Fruit fly (Drosophila melanogaster) whole organism, embryonic: ENCODE data around the gene CG42819.

Experiments
- CG10654 ChIP-seq: fragments of 200-800 bp; sonication (Bioruptor generic); optimal IDR thresholded peaks from 2 replicates; lab custom pipeline; 2016; ENCODE audit warnings: missing biosample characterization, missing genetic modification characterization
- CG11695 ChIP-seq: fragments of 200-800 bp; sonication (Bioruptor generic); IDR thresholded peaks from 3 replicates; pipeline ENCODE4 v1.3.6; 2022; ENCODE audit warnings: missing biosample characterization, missing genetic modification characterization
- CG12104 ChIP-seq: fragments of 200-800 bp; sonication (Bioruptor generic); optimal IDR thresholded peaks from 3 replicates; lab custom pipeline; 2016; ENCODE audit warnings: missing biosample characterization, missing genetic modification characterization
- CG12299 ChIP-seq: fragments of 200-800 bp; sonication (Bioruptor generic); optimal IDR thresholded peaks from 2 replicates; lab custom pipeline; 2018; ENCODE audit warnings: missing biosample characterization, mild to moderate bottlenecking, missing genetic modification characterization
- CG13424 ChIP-seq: fragments of 200-800 bp; sonication (Bioruptor generic); optimal IDR thresholded peaks from 2 replicates; lab custom pipeline; 2019; ENCODE audit warnings: missing biosample characterization, mild to moderate bottlenecking, missing genetic modification characterization, moderate library complexity
- CG13624 ChIP-seq: fragments of 200-800 bp; sonication (Bioruptor generic); optimal IDR thresholded peaks from 2 replicates; lab custom pipeline; 2016; ENCODE audit warnings: missing biosample characterization, missing genetic modification characterization
- CG13894 ChIP-seq: fragments of 200-800 bp; sonication (Bioruptor generic); optimal IDR thresholded peaks from 3 replicates; lab custom pipeline; 2018; ENCODE audit warnings: missing biosample characterization, mild to moderate bottlenecking, missing genetic modification characterization, moderate library complexity
- CG16815 ChIP-seq: fragments of 200-800 bp; sonication (Bioruptor generic); optimal IDR thresholded peaks from 3 replicates; lab custom pipeline; 2017; ENCODE audit warnings: missing biosample characterization, mild to moderate bottlenecking, missing genetic modification characterization
- CG17328 ChIP-seq: fragments of 200-800 bp; sonication (Bioruptor generic); IDR thresholded peaks from 2 replicates; pipeline ENCODE4 v1.3.6; 2022; ENCODE audit warnings: missing biosample characterization, missing genetic modification characterization
- CG17802 ChIP-seq: fragments of 200-800 bp; sonication (Bioruptor generic); optimal IDR thresholded peaks from 2 replicates; lab custom pipeline; 2018; ENCODE audit warnings: missing biosample characterization, mild to moderate bottlenecking, missing genetic modification characterization, moderate library complexity
- CG42726 ChIP-seq: fragments of 200-800 bp; sonication (Bioruptor generic); IDR thresholded peaks from 2 replicates; pipeline ENCODE4 v1.3.6; 2022; ENCODE audit warnings: missing biosample characterization, missing genetic modification characterization; ENCODE audit not compliant: partially characterized antibody
- CkIIα-i1 ChIP-seq: fragments of 200-800 bp; sonication (Bioruptor generic); IDR thresholded peaks from 2 replicates; pipeline ENCODE4 v1.3.6; 2022; ENCODE audit warnings: missing biosample characterization, missing genetic modification characterization
- Dad ChIP-seq: fragments of 200-800 bp; sonication (Bioruptor generic); optimal IDR thresholded peaks from 3 replicates; lab custom pipeline; 2016; ENCODE audit warnings: missing biosample characterization, missing genetic modification characterization
- Fer1 ChIP-seq: fragments of 200-800 bp; sonication (Bioruptor generic); optimal IDR thresholded peaks from 2 replicates; lab custom pipeline; 2017; ENCODE audit warnings: missing biosample characterization, mild to moderate bottlenecking, missing genetic modification characterization
- HHEX ChIP-seq: fragments of 200-800 bp; sonication (Bioruptor generic); optimal IDR thresholded peaks from 3 replicates; lab custom pipeline; 2017; ENCODE audit warnings: missing biosample characterization, mild to moderate bottlenecking, missing genetic modification characterization, missing genetic modification reagents
- Hr51 ChIP-seq, 2 experiments: fragments of 200-800 bp; sonication (Bioruptor generic); optimal IDR thresholded peaks; 2 replicates in 1 of 2; 3 replicates in 1 of 2; lab custom pipeline; 2016 to 2018; ENCODE audit warnings: missing biosample characterization in 2 of 2, missing genetic modification characterization in 2 of 2, mild to moderate bottlenecking in 1 of 2, moderate library complexity in 1 of 2
- Jarid2 ChIP-seq: fragments of 200-800 bp; sonication (Bioruptor generic); optimal IDR thresholded peaks from 3 replicates; lab custom pipeline; 2017; ENCODE audit warnings: mild to moderate bottlenecking, missing biosample characterization, missing genetic modification reagents, missing genetic modification characterization
- Kr ChIP-seq: fragments of 200-800 bp; sonication (Bioruptor generic); optimal IDR thresholded peaks from 2 replicates; lab custom pipeline; 2017; ENCODE audit warnings: missing biosample characterization, mild to moderate bottlenecking, missing genetic modification characterization
- MTF-1 ChIP-seq: fragments of 200-800 bp; sonication (Bioruptor generic); optimal IDR thresholded peaks from 2 replicates; lab custom pipeline; 2018; ENCODE audit warnings: missing biosample characterization, mild to moderate bottlenecking, missing genetic modification characterization, borderline replicate concordance
- Meics ChIP-seq: fragments of 200-800 bp; sonication (Bioruptor generic); optimal IDR thresholded peaks from 2 replicates; lab custom pipeline; 2017; ENCODE audit warnings: missing biosample characterization, mild to moderate bottlenecking, missing genetic modification characterization
- NfI ChIP-seq: fragments of 200-800 bp; sonication (Bioruptor generic); optimal IDR thresholded peaks from 3 replicates; lab custom pipeline; 2018; ENCODE audit warnings: missing biosample characterization, mild to moderate bottlenecking, missing genetic modification characterization, moderate library complexity
- Rfx ChIP-seq: fragments of 200-800 bp; sonication (Bioruptor generic); IDR thresholded peaks from 2 replicates; pipeline ENCODE4 v1.3.6; 2022; ENCODE audit warnings: missing biosample characterization, missing genetic modification characterization
- az2 ChIP-seq: fragments of 200-800 bp; sonication (Bioruptor generic); optimal IDR thresholded peaks from 3 replicates; lab custom pipeline; 2016; ENCODE audit warnings: missing biosample characterization, missing genetic modification characterization
- bowl ChIP-seq: fragments of 200-800 bp; sonication (Bioruptor generic); IDR thresholded peaks from 2 replicates; pipeline ENCODE4 v1.3.6; 2022; ENCODE audit warnings: missing biosample characterization, missing genetic modification characterization
- bsh ChIP-seq, 2 experiments: fragments of 200-800 bp; sonication (Bioruptor generic); optimal IDR thresholded peaks; 2 replicates each; lab custom pipeline; 2017 to 2018; ENCODE audit warnings: mild to moderate bottlenecking in 2 of 2, missing biosample characterization in 2 of 2, missing genetic modification characterization in 2 of 2, moderate library complexity in 1 of 2
- chm ChIP-seq: fragments of 200-800 bp; sonication (Bioruptor generic); IDR thresholded peaks from 2 replicates; pipeline ENCODE4 v1.3.6; 2022; ENCODE audit warnings: missing biosample characterization, missing genetic modification characterization
- gcm2 ChIP-seq: fragments of 200-800 bp; sonication (Bioruptor generic); optimal IDR thresholded peaks from 2 replicates; lab custom pipeline; 2016; ENCODE audit warnings: missing biosample characterization, missing genetic modification characterization
- gfzf ChIP-seq: fragments of 200-800 bp; sonication (Bioruptor generic); optimal IDR thresholded peaks from 2 replicates; lab custom pipeline; 2016; ENCODE audit warnings: missing biosample characterization, mild to moderate bottlenecking, missing genetic modification characterization, moderate library complexity
- gsb ChIP-seq: fragments of 200-800 bp; sonication (Bioruptor generic); IDR thresholded peaks from 2 replicates; pipeline ENCODE4 v1.3.6; 2022; ENCODE audit warnings: missing biosample characterization, missing genetic modification characterization
- h ChIP-seq: fragments of >200 bp; optimal IDR thresholded peaks from 2 replicates; lab custom pipeline; 2017
- inv ChIP-seq: fragments of 200-800 bp; sonication (Bioruptor generic); IDR thresholded peaks from 2 replicates; pipeline ENCODE4 v1.3.6; 2022; ENCODE audit warnings: missing biosample characterization, missing genetic modification characterization; ENCODE audit not compliant: partially characterized antibody
- luna ChIP-seq: fragments of 200-800 bp; sonication (Bioruptor generic); optimal IDR thresholded peaks from 2 replicates; lab custom pipeline; 2016; ENCODE audit warnings: missing biosample characterization, missing genetic modification characterization
- onecut ChIP-seq: fragments of 200-800 bp; sonication (Bioruptor generic); IDR thresholded peaks from 2 replicates; pipeline ENCODE4 v1.3.6; 2022; ENCODE audit warnings: missing biosample characterization, missing genetic modification characterization
- pan ChIP-seq, 4 experiments: fragments of >200 bp in 3 of 4; fragments of 200-800 bp in 1 of 4; sonication (Bioruptor generic) in 1 of 4; optimal IDR thresholded peaks in 3 of 4; IDR thresholded peaks in 1 of 4; 2 replicates each; pipeline versions ENCODE4 v1.3.6 to Lab custom; 2017 to 2022; ENCODE audit warnings: missing biosample characterization in 2 of 4, missing genetic modification characterization in 2 of 4, mixed read lengths in 1 of 4
- pzg ChIP-seq: fragments of 200-800 bp; sonication (Bioruptor generic); optimal IDR thresholded peaks from 3 replicates; lab custom pipeline; 2018; ENCODE audit warnings: missing biosample characterization, mild to moderate bottlenecking, missing genetic modification characterization, moderate library complexity
- ro ChIP-seq: fragments of 200-800 bp; sonication (Bioruptor generic); IDR thresholded peaks from 2 replicates; pipeline ENCODE4 v1.3.6; 2022; ENCODE audit warnings: missing biosample characterization, missing genetic modification characterization
- salm ChIP-seq: fragments of 200-800 bp; sonication (Bioruptor generic); optimal IDR thresholded peaks from 2 replicates; lab custom pipeline; 2018; ENCODE audit warnings: missing biosample characterization, mild to moderate bottlenecking, missing genetic modification characterization
- scrt ChIP-seq: fragments of 200-800 bp; sonication (Bioruptor generic); optimal IDR thresholded peaks from 2 replicates; lab custom pipeline; 2018; ENCODE audit warnings: missing biosample characterization, mild to moderate bottlenecking, missing genetic modification characterization, moderate library complexity
- sisA ChIP-seq: fragments of 200-800 bp; sonication (Bioruptor generic); IDR thresholded peaks from 2 replicates; pipeline ENCODE4 v1.3.6; 2022; ENCODE audit warnings: missing biosample characterization, missing genetic modification characterization
- sna ChIP-seq: fragments of 200-800 bp; sonication (Bioruptor generic); IDR thresholded peaks from 2 replicates; pipeline ENCODE4 v1.3.6; 2022; ENCODE audit warnings: missing biosample characterization, missing genetic modification characterization; ENCODE audit not compliant: partially characterized antibody
- sob ChIP-seq: fragments of 200-800 bp; sonication (Bioruptor generic); IDR thresholded peaks from 2 replicates; pipeline ENCODE4 v1.3.6; 2022; ENCODE audit warnings: missing biosample characterization, missing genetic modification characterization
- tna ChIP-seq: fragments of 200-800 bp; sonication (Bioruptor generic); IDR thresholded peaks from 2 replicates; pipeline ENCODE4 v1.3.6; 2022; ENCODE audit warnings: missing biosample characterization, missing genetic modification characterization; ENCODE audit not compliant: partially characterized antibody
- ttk ChIP-seq: fragments of 200-800 bp; sonication (Bioruptor generic); IDR thresholded peaks from 2 replicates; pipeline ENCODE4 v2.1.2; 2022; ENCODE audit warnings: missing biosample characterization, missing genetic modification characterization
- tup ChIP-seq: fragments of 200-800 bp; sonication (Bioruptor generic); optimal IDR thresholded peaks from 2 replicates; lab custom pipeline; 2016; ENCODE audit warnings: missing biosample characterization, mild to moderate bottlenecking, missing genetic modification characterization, moderate library complexity
- twi ChIP-seq: fragments of 200-800 bp; optimal IDR thresholded peaks from 2 replicates; lab custom pipeline; 2019; ENCODE audit warnings: missing biosample characterization, mild to moderate bottlenecking, missing genetic modification characterization, moderate library complexity
- tx ChIP-seq: fragments of 200-800 bp; sonication (Bioruptor generic); optimal IDR thresholded peaks from 2 replicates; lab custom pipeline; 2016; ENCODE audit warnings: missing biosample characterization, missing genetic modification characterization
- unc-4 ChIP-seq: fragments of 200-800 bp; sonication (Bioruptor generic); IDR thresholded peaks from 2 replicates; pipeline ENCODE4 v1.3.6; 2022; ENCODE audit warnings: missing biosample characterization, missing genetic modification characterization; ENCODE audit not compliant: partially characterized antibody

CG42819 gene

DNA sequence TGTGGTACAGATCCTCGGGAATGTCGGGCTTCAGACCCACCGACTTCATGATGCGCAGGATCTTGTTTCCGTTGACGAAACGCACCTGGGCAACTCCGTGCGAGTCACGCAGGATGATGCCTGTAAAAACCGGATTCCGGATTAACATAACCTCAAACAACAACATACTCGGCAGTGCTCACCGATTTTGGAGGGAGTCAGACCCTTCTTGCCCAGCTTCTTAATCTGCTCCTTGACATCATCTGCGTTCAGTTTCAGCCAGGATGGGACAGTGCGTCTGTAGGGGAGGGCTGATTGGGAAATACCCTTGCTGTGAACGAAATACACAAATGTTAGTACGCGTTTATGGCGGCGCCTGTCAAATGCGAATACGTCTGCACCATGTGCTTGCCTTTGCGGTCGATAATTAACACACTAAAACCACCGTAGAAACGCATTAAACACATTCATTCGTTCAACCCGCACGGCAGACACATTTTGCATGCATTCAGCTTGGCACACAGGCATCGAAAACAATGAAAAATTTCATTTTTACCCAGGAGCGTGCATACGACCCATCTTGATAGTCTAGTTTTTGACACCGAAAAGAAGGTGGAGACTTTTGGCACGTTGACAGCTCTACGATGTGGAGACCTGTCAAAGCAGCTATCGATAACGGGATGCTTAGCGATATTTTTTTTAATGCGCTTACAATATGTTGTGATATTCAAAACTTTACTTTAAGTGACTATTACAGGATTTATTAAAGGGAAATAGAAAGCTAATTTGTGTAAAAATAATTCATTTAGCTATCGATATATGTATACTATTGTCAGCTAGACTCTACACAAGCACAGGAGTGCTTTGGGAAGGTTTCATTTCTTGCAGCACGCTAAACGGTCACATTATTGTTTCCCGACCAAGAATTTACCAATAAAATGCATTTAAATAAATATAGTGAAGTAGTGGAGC, 24.9 kb downstream of the CG42819 start, which contains the start of the genes RpS13 and CSN8 (continued):
- TF ChIP-seq CG12299 (peak; percentile 56), h (lab: Kevin White, UChicago) (no peak), CG17328 (GFP tag; lab: Robert Waterston, UW) (no peak), Fer1 (GFP tag; lab: Kevin White, UChicago) (peak; percentile 52), sna (peak; percentile 95), Jarid2 (GFP tag; lab: Kevin White, UChicago) (peak; percentile 36), luna (GFP tag; lab: Kevin White, UChicago) (no peak), MTF-1 (no peak), gsb (GFP tag; lab: Robert Waterston, UW) (no peak), CkIIα-i1 (no peak), CG10654 (GFP tag; lab: Kevin White, UChicago) (no peak), az2 (no peak), sisA (GFP tag; lab: Robert Waterston, UW) (no peak), onecut (no peak), CG13424 (tag; lab: Kevin White, UChicago) (peak; percentile 5), scrt (peak; percentile 10), bsh (GFP tag; optimal IDR thresholded peaks at IDR 0.05; lab: Kevin White, UChicago) (peak in 1 of 2 experiments; percentile 7), tx (no peak), Meics (peak; percentile 31), unc-4 (peak; percentile 95), salm (peak; percentile 4), ro (GFP tag; lab: Robert Waterston, UW) (no peak), CG12104 (no peak), inv (GFP tag; lab: Robert Waterston, UW) (peak; percentile 88), NfI (GFP tag; lab: Kevin White, UChicago) (no peak), pan (optimal IDR thresholded peaks at IDR 0.05; lab: Kevin White, UChicago) (no peak), pan (GFP tag; optimal IDR thresholded peaks at IDR 0.05 in 1 of 2, IDR thresholded peaks at IDR 0.05 in 1 of 2) (no peak), CG42726 (GFP tag; lab: Robert Waterston, UW) (peak; percentile 80), pzg (GFP tag; lab: Kevin White, UChicago) (peak; percentile 90), HHEX (no peak), ttk (no peak), gcm2 (GFP tag; lab: Kevin White, UChicago) (no peak), CG11695 (no peak), Rfx (GFP tag; lab: Robert Waterston, UW) (peak; percentile 43), CG16815 (GFP tag; lab: Kevin White, UChicago) (no peak), tup (GFP tag; lab: Kevin White, UChicago) (no peak), Dad (GFP tag; lab: Kevin White, UChicago) (no peak), CG13624 (GFP tag; lab: Kevin White, UChicago) (no peak), Hr51 (GFP tag; optimal IDR thresholded peaks at IDR 0.05; lab: Kevin White, UChicago) (peak in 1 of 2 experiments; percentile 6), Kr (GFP tag; lab: Kevin White, UChicago) (no peak), sob (GFP tag; lab: Robert Waterston, UW) (peak; percentile 54; the same call in 1 of the 2 replicates), twi (tag; lab: Kevin White, UChicago) (peak; percentile 35), CG17802 (tag; lab: Kevin White, UChicago) (no peak), bowl (GFP tag; lab: Robert Waterston, UW) (no peak), chm (0 out of 2 replicates have a peak, but pooled peaks have one; percentile 4), CG13894 (tag; lab: Kevin White, UChicago) (peak; percentile 47), gfzf (GFP tag; lab: Kevin White, UChicago) (peak; percentile 85), tna (GFP tag; lab: Robert Waterston, UW) (peak; percentile 78)
